Worm (Caenorhabditis elegans): ENCODE data around the gene sri-9.

Gene sri-9

DNA sequence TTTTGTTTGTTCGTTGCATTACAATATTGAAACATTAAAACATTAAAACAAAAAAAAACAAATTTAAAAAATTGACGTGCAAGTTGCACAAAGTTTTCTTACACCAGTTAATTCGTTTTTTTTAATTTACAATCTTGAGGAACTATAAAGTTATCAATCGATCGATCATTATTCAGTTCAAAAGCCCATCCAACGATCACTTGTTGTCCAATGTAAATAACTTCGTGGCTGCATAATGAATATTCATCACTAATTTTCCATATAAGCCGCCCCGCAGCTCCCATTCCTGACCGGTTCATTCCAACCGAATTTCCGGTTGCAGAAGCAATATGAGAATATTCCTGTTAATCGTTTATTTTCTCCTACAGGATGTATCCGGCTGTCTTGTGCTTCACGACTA, 41.0 kb downstream of the sri-9 start, which contains the start of gene hpo-33 (continued):
- TF ChIP-seq ama-1 (optimal IDR thresholded peaks at IDR 0.05) (no peak), ama-1 (GFP tag; optimal IDR thresholded peaks at IDR 0.05) (no peak), atf-7 (tag; optimal IDR thresholded peaks at IDR 0.05) (no peak), lin-26 (GFP tag; IDR thresholded peaks at IDR 0.05) (no peak), hmg-1.2 (GFP tag; IDR thresholded peaks at IDR 0.05) (no peak), lin-40 (tag; optimal IDR thresholded peaks at IDR 0.05) (no peak)

DNA sequence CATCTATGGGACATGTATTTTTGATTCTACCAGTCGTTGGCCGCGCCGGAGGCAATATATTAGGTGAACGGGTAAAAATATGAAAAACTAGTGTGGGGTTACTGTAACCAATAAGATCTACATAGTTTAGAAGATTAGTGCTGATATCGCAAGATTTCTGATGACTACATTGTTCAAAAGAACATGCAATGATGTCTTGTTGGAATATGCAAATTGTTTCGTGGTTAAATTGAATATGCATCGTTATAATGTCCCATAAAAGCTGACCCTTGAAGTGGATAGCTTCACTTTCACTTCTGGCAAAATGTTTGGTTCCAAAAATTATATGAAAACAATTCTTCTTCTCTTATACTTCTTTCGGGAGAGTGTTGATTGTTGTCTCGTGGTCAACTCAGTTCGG, 43.2 kb downstream of the sri-9 start, which contains the start of gene F28B1.2:
Gene F28B1.2, plus strand, starts transcription at position 301 of the 400 bp plus-strand sequence.
- TF ChIP-seq C06A6.2 (GFP tag; conservative IDR thresholded peaks at IDR 0.05) = no peak
- TF ChIP-seq nhr-90 (tag; optimal IDR thresholded peaks at IDR 0.05) = no peak
- no peak for TF ChIP-seq him-1 (tag; optimal IDR thresholded peaks at IDR 0.05)
- TF ChIP-seq gei-17 (GFP tag; optimal IDR thresholded peaks at IDR 0.05) = no peak
- TF ChIP-seq F52B5.7 (tag; optimal IDR thresholded peaks at IDR 0.05) = no peak
- no peak for TF ChIP-seq xnd-1 (tag; optimal IDR thresholded peaks at IDR 0.05)
- no peak for TF ChIP-seq Y56A3A.18 (GFP tag; IDR thresholded peaks at IDR 0.05)
- no peak for TF ChIP-seq ztf-6 (GFP tag; IDR thresholded peaks at IDR 0.05)
- TF ChIP-seq tbp1 (GFP tag; optimal IDR thresholded peaks at IDR 0.05) = no peak
- no peak for TF ChIP-seq ztf-22 (GFP tag; optimal IDR thresholded peaks at IDR 0.05)
- TF ChIP-seq aptf-3 (GFP tag; IDR thresholded peaks at IDR 0.05) = no peak
- TF ChIP-seq B0336.3 (GFP tag; IDR thresholded peaks at IDR 0.05) = no peak
- no peak for TF ChIP-seq fkh-3 (tag; optimal IDR thresholded peaks at IDR 0.05)
- no peak for TF ChIP-seq egrh-3 (GFP tag; IDR thresholded peaks at IDR 0.05)
- TF ChIP-seq pha-4 (tag; optimal IDR thresholded peaks at IDR 0.05) = no peak
- TF ChIP-seq ztf-18 (tag; optimal IDR thresholded peaks at IDR 0.05) = no peak
- TF ChIP-seq cebp-2 (GFP tag; IDR thresholded peaks at IDR 0.05) = no peak
